Worm (Caenorhabditis elegans): ENCODE data around the gene B0303.11.

- TF ChIP-seq nhr-237 (tag; optimal IDR thresholded peaks at IDR 0.05) (no peak), elt-2 (tag; optimal IDR thresholded peaks at IDR 0.05) (no peak), efl-1 (optimal IDR thresholded peaks at IDR 0.05) (no peak), efl-1 (GFP tag; optimal IDR thresholded peaks at IDR 0.05 in 1 of 2) (peak in 1 of 2 experiments; percentile 72), hpl-2 (GFP tag; optimal IDR thresholded peaks at IDR 0.05) (no peak)
These were observed 32.4 kb upstream of the B0303.11 start for ce11 chrIII:8742584-8742983.

All from whole organism, L1 larva.